Fruit fly (Drosophila melanogaster): Measurements from ENCODE around the gene CG34049.

dm6 chr2L:2287807-2288206 lies 22.7 kb upstream of the CG34049 start, which contains the start of gene CG42658:
- TF ChIP-seq CG8478 (optimal IDR thresholded peaks at IDR 0.05) (no peak), CTCF (optimal IDR thresholded peaks at IDR 0.05) (no peak)

Data from S2 (cell line).